Fruit fly (Drosophila melanogaster): ENCODE measurements around the gene CG11555.

The CG11555 gene

dm6 chr2L:250507-251215 is 23.0 kb upstream of the CG11555 start, which contains the start of gene kis (continued):
- TF ChIP-seq CG16813 (GFP tag; IDR thresholded peaks at IDR 0.05; ENCODE audit: partially characterized antibody) = peak; percentile 95
- TF ChIP-seq rib (GFP tag; IDR thresholded peaks at IDR 0.05) = no peak
- 0 out of 2 replicates have a peak, but pooled peaks have one; percentile 14 for TF ChIP-seq E2f1 (GFP tag; IDR thresholded peaks at IDR 0.05)
- no peak for TF ChIP-seq pnt (GFP tag; optimal IDR thresholded peaks at IDR 0.05)
- no peak for TF ChIP-seq pum (GFP tag; optimal IDR thresholded peaks at IDR 0.05)
- no peak for TF ChIP-seq B-H1 (GFP tag; IDR thresholded peaks at IDR 0.05)
- TF ChIP-seq az2 (GFP tag; optimal IDR thresholded peaks at IDR 0.05) = peak; percentile 52
- TF ChIP-seq gcm2 (GFP tag; optimal IDR thresholded peaks at IDR 0.05) = no peak
- TF ChIP-seq Ets65A (GFP tag) = peak; percentile 94
- TF ChIP-seq CG4424 (GFP tag; optimal IDR thresholded peaks at IDR 0.05) = peak; percentile 20
- peak; percentile 59 for TF ChIP-seq jumu (GFP tag; optimal IDR thresholded peaks at IDR 0.05)
- TF ChIP-seq Hr3 (GFP tag; optimal IDR thresholded peaks at IDR 0.05) = peak; percentile 15
- peak; percentile 22 for TF ChIP-seq CG13424 (tag; optimal IDR thresholded peaks at IDR 0.05)
- TF ChIP-seq peb (GFP tag; IDR thresholded peaks at IDR 0.05) = no peak
- peak in 1 of 3 experiments; percentile 74 for TF ChIP-seq Stat92E (GFP tag; optimal IDR thresholded peaks at IDR 0.05)
- no peak for TF ChIP-seq wor (GFP tag; IDR thresholded peaks at IDR 0.05)
- peak; percentile 2 for TF ChIP-seq CG18476 (GFP tag; optimal IDR thresholded peaks at IDR 0.05)
- TF ChIP-seq ac (GFP tag; optimal IDR thresholded peaks at IDR 0.05) = no peak
- TF ChIP-seq CG9727 (GFP tag; optimal IDR thresholded peaks at IDR 0.05) = peak; percentile 41
- TF ChIP-seq CG11093 (GFP tag; IDR thresholded peaks at IDR 0.05) = no peak
- TF ChIP-seq Mes4 (GFP tag; optimal IDR thresholded peaks at IDR 0.05) = peak; percentile 29
- TF ChIP-seq CG10543 (GFP tag; optimal IDR thresholded peaks at IDR 0.05) = peak; percentile 64
- TF ChIP-seq CTCF (GFP tag; optimal IDR thresholded peaks at IDR 0.05) = peak; percentile 54
- peak; percentile 48 for TF ChIP-seq nerfin-1 (tag; optimal IDR thresholded peaks at IDR 0.05)
- peak; percentile 73 for TF ChIP-seq stwl (tag; optimal IDR thresholded peaks at IDR 0.05)
- peak; percentile 68 for TF ChIP-seq CG13624 (GFP tag; optimal IDR thresholded peaks at IDR 0.05)
- peak; percentile 90 for TF ChIP-seq sens (GFP tag)
- peak in 1 of 2 experiments; percentile 3 for TF ChIP-seq crp (GFP tag; optimal IDR thresholded peaks at IDR 0.05)
- TF ChIP-seq CG8765 (GFP tag; IDR thresholded peaks at IDR 0.05) = no peak
- peak; percentile 79 for TF ChIP-seq CG2116 (GFP tag; optimal IDR thresholded peaks at IDR 0.05)
- no peak for TF ChIP-seq Nf-YA (GFP tag; IDR thresholded peaks at IDR 0.05)
- peak; percentile 57 for TF ChIP-seq Abd-B (GFP tag; optimal IDR thresholded peaks at IDR 0.05)
- TF ChIP-seq CG13287 (GFP tag; IDR thresholded peaks at IDR 0.05; ENCODE audit: partially characterized antibody) = peak; percentile 98
- TF ChIP-seq pan (optimal IDR thresholded peaks at IDR 0.05) = no peak
- TF ChIP-seq pan (GFP tag; optimal IDR thresholded peaks at IDR 0.05 in 1 of 2, IDR thresholded peaks at IDR 0.05 in 1 of 2) = no peak
- TF ChIP-seq CG12236 (GFP tag; optimal IDR thresholded peaks at IDR 0.05) = no peak
- no peak for TF ChIP-seq CG5180 (GFP tag; optimal IDR thresholded peaks at IDR 0.05)
- peak; percentile 40 for TF ChIP-seq CG12299 (tag; optimal IDR thresholded peaks at IDR 0.05)
- no peak for TF ChIP-seq usp (GFP tag; optimal IDR thresholded peaks at IDR 0.05)
- TF ChIP-seq CG11560 (tag; IDR thresholded peaks at IDR 0.05) = no peak; the same call in 2 of the 3 replicates
- TF ChIP-seq Neu2 (GFP tag; optimal IDR thresholded peaks at IDR 0.05; ENCODE audit: borderline replicate concordance) = no peak
- peak; percentile 68 for TF ChIP-seq abd-A (tag; optimal IDR thresholded peaks at IDR 0.05)
- TF ChIP-seq danr (GFP tag; IDR thresholded peaks at IDR 0.05) = no peak
- TF ChIP-seq CG11398 (GFP tag; optimal IDR thresholded peaks at IDR 0.05) = no peak
- TF ChIP-seq hth (optimal IDR thresholded peaks at IDR 0.05) = no peak
- TF ChIP-seq CG16815 (GFP tag; optimal IDR thresholded peaks at IDR 0.05) = no peak
- TF ChIP-seq CG32767 (GFP tag; IDR thresholded peaks at IDR 0.05) = peak; percentile 51; the same call in 1 of the 2 replicates
- TF ChIP-seq tio (GFP tag; optimal IDR thresholded peaks at IDR 0.05) = no peak
- TF ChIP-seq emc (GFP tag; optimal IDR thresholded peaks at IDR 0.05) = peak; percentile 10
- TF ChIP-seq z (GFP tag; IDR thresholded peaks at IDR 0.05) = no peak
- TF ChIP-seq Opbp (GFP tag; IDR thresholded peaks at IDR 0.05; ENCODE audit: partially characterized antibody) = peak; percentile 97
